Worm (Caenorhabditis elegans): ENCODE data around the gene M04D8.4.

M04D8.4 gene

ce11 chrIII:10030549-10030948, at the start of gene M04D8.4:
TSS of gene M04D8.4 (minus strand) at chrIII:10030649.
- TF ChIP-seq pes-1 (GFP tag; IDR thresholded peaks at IDR 0.05) (no peak), hnd-1 (tag; optimal IDR thresholded peaks at IDR 0.05) (no peak), F13C5.2 (tag; optimal IDR thresholded peaks at IDR 0.05) (no peak), ama-1 (optimal IDR thresholded peaks at IDR 0.05) (no peak), hmg-4 (GFP tag; optimal IDR thresholded peaks at IDR 0.05) (no peak), sea-1 (GFP tag; conservative IDR thresholded peaks at IDR 0.05) (no peak)

- TF ChIP-seq flt-1 (GFP tag; IDR thresholded peaks at IDR 0.05) (no peak), aly-1 (tag; optimal IDR thresholded peaks at IDR 0.05) (no peak), tbx-11 (GFP tag; IDR thresholded peaks at IDR 0.05) (no peak), pes-1 (GFP tag; IDR thresholded peaks at IDR 0.05) (no peak), B0310.2 (tag; optimal IDR thresholded peaks at IDR 0.05) (no peak), ama-1 (optimal IDR thresholded peaks at IDR 0.05) (no peak), ceh-36 (tag; optimal IDR thresholded peaks at IDR 0.05) (no peak), tbx-37 (GFP tag; conservative IDR thresholded peaks at IDR 0.05) (no peak), hmg-4 (GFP tag; optimal IDR thresholded peaks at IDR 0.05) (no peak), tra-4 (tag; optimal IDR thresholded peaks at IDR 0.05) (no peak), hmbx-1 (tag; optimal IDR thresholded peaks at IDR 0.05) (no peak)
These were observed 48.3 kb upstream of the M04D8.4 start for ce11 chrIII:10078784-10079183.

- no peak for TF ChIP-seq tbx-37 (GFP tag; conservative IDR thresholded peaks at IDR 0.05)
- no peak for TF ChIP-seq aly-1 (tag; optimal IDR thresholded peaks at IDR 0.05)
- no peak for TF ChIP-seq hmg-4 (GFP tag; optimal IDR thresholded peaks at IDR 0.05)
- TF ChIP-seq ets-7 (tag; optimal IDR thresholded peaks at IDR 0.05) = no peak
- TF ChIP-seq ama-1 (optimal IDR thresholded peaks at IDR 0.05) = no peak
- no peak for TF ChIP-seq ceh-36 (tag; optimal IDR thresholded peaks at IDR 0.05)
- no peak for TF ChIP-seq ceh-13 (GFP tag; optimal IDR thresholded peaks at IDR 0.05)
- TF ChIP-seq hmbx-1 (tag; optimal IDR thresholded peaks at IDR 0.05) = no peak
These were observed 47.7 kb upstream of the M04D8.4 start, which contains the start of gene T16G12.9 for ce11 chrIII:10078151-10078550. TSS of gene T16G12.9 (minus strand) at chrIII:10078251.

- TF ChIP-seq ets-7 (tag; optimal IDR thresholded peaks at IDR 0.05) (no peak), sea-1 (GFP tag; conservative IDR thresholded peaks at IDR 0.05) (no peak), hnd-1 (tag; optimal IDR thresholded peaks at IDR 0.05) (no peak)
These were observed 45.6 kb upstream of the M04D8.4 start for ce11 chrIII:10076042-10076441.

ce11 chrIII:10069278-10069677, 38.8 kb upstream of the M04D8.4 start, which contains the start of gene T16G12.6:
TSS of gene T16G12.6 (plus strand) at chrIII:10069578.
- TF ChIP-seq scrt-1 (GFP tag; IDR thresholded peaks at IDR 0.05) = no peak
- TF ChIP-seq ama-1 (optimal IDR thresholded peaks at IDR 0.05) = no peak
- no peak for TF ChIP-seq tbx-11 (GFP tag; IDR thresholded peaks at IDR 0.05)
- no peak for TF ChIP-seq ets-7 (tag; optimal IDR thresholded peaks at IDR 0.05)
- no peak for TF ChIP-seq tra-4 (tag; optimal IDR thresholded peaks at IDR 0.05)

- TF ChIP-seq hnd-1 (tag; optimal IDR thresholded peaks at IDR 0.05) = no peak
- TF ChIP-seq ceh-36 (tag; optimal IDR thresholded peaks at IDR 0.05) = no peak
- no peak for TF ChIP-seq hmg-4 (GFP tag; optimal IDR thresholded peaks at IDR 0.05)
- no peak for TF ChIP-seq ceh-13 (GFP tag; optimal IDR thresholded peaks at IDR 0.05)
- 0 out of 2 replicates have a peak, but pooled peaks have one; percentile 35 for TF ChIP-seq flt-1 (GFP tag; IDR thresholded peaks at IDR 0.05)
- no peak for TF ChIP-seq sea-1 (GFP tag; conservative IDR thresholded peaks at IDR 0.05)
- peak; percentile 63 for TF ChIP-seq pes-1 (GFP tag; IDR thresholded peaks at IDR 0.05)
- TF ChIP-seq aly-1 (tag; optimal IDR thresholded peaks at IDR 0.05) = no peak
- no peak for TF ChIP-seq F13C5.2 (tag; optimal IDR thresholded peaks at IDR 0.05)
- peak; percentile 70 for TF ChIP-seq tbx-37 (GFP tag; conservative IDR thresholded peaks at IDR 0.05)
- no peak for TF ChIP-seq tra-4 (tag; optimal IDR thresholded peaks at IDR 0.05)
- no peak for TF ChIP-seq ets-7 (tag; optimal IDR thresholded peaks at IDR 0.05)
- no peak for TF ChIP-seq scrt-1 (GFP tag; IDR thresholded peaks at IDR 0.05)
- no peak for TF ChIP-seq hmbx-1 (tag; optimal IDR thresholded peaks at IDR 0.05)
These were observed 33.7 kb upstream of the M04D8.4 start, which contains the start of gene ekl-6 for ce11 chrIII:10064140-10064539. TSS of gene ekl-6 (plus strand) at chrIII:10064404.

ce11 chrIII:10060573-10060972, 30.1 kb upstream of the M04D8.4 start, which contains the start of gene T16G12.13:
TSS of gene T16G12.13 (plus strand) at chrIII:10060865.
- TF ChIP-seq ama-1 (optimal IDR thresholded peaks at IDR 0.05) (no peak), tbx-11 (GFP tag; IDR thresholded peaks at IDR 0.05) (no peak), ceh-36 (tag; optimal IDR thresholded peaks at IDR 0.05) (no peak), tbx-37 (GFP tag; conservative IDR thresholded peaks at IDR 0.05) (no peak), aly-1 (tag; optimal IDR thresholded peaks at IDR 0.05) (no peak), F13C5.2 (tag; optimal IDR thresholded peaks at IDR 0.05) (no peak), pes-1 (GFP tag; IDR thresholded peaks at IDR 0.05) (no peak), hmbx-1 (tag; optimal IDR thresholded peaks at IDR 0.05) (no peak), hnd-1 (tag; optimal IDR thresholded peaks at IDR 0.05) (no peak), ets-7 (tag; optimal IDR thresholded peaks at IDR 0.05) (no peak), B0310.2 (tag; optimal IDR thresholded peaks at IDR 0.05) (no peak), flt-1 (GFP tag; IDR thresholded peaks at IDR 0.05) (no peak), ceh-13 (GFP tag; optimal IDR thresholded peaks at IDR 0.05) (no peak), scrt-1 (GFP tag; IDR thresholded peaks at IDR 0.05) (no peak)

- TF ChIP-seq aly-1 (tag; optimal IDR thresholded peaks at IDR 0.05) (no peak), hnd-1 (tag; optimal IDR thresholded peaks at IDR 0.05) (no peak), ceh-13 (GFP tag; optimal IDR thresholded peaks at IDR 0.05) (no peak)
These were observed 28.6 kb upstream of the M04D8.4 start, which contains the start of gene T16G12.8 for ce11 chrIII:10059002-10059401. TSS of gene T16G12.8 (plus strand) at chrIII:10059302.

- TF ChIP-seq flt-1 (GFP tag; IDR thresholded peaks at IDR 0.05) (no peak), ets-7 (tag; optimal IDR thresholded peaks at IDR 0.05) (no peak), hnd-1 (tag; optimal IDR thresholded peaks at IDR 0.05) (no peak), ceh-13 (GFP tag; optimal IDR thresholded peaks at IDR 0.05) (no peak), ceh-36 (tag; optimal IDR thresholded peaks at IDR 0.05) (no peak), ama-1 (optimal IDR thresholded peaks at IDR 0.05) (no peak), B0310.2 (tag; optimal IDR thresholded peaks at IDR 0.05) (no peak), tra-4 (tag; optimal IDR thresholded peaks at IDR 0.05) (no peak), tbx-37 (GFP tag; conservative IDR thresholded peaks at IDR 0.05) (no peak), tbx-11 (GFP tag; IDR thresholded peaks at IDR 0.05) (no peak), F13C5.2 (tag; optimal IDR thresholded peaks at IDR 0.05) (no peak), hmbx-1 (tag; optimal IDR thresholded peaks at IDR 0.05) (no peak)
These were observed 27.1 kb upstream of the M04D8.4 start, which contains the start of gene T16G12.4 for ce11 chrIII:10057518-10057917. TSS of gene T16G12.4 (plus strand) at chrIII:10057818.
